Worm (Caenorhabditis elegans): ENCODE data around the gene mab-7.

Gene mab-7

DNA sequence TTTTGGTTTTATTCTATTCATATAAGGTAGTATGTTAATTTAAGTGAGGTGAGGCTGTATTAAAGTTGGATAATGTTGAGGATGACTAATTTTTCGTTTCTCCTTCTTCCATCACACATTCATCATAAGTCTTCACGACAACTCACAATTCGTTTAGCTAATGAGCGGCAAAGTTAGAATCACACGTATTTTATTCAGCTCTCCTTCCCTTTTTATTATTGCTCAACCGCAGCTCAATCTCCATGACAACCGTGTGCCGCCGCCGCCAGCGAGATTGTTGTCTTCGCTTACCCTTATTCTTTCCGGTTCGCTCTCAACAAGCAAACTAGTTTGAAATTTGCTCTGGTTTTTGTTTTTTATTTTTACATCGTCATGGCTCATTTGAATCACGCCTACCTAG, 17.5 kb downstream of the mab-7 start, which contains the start of gene ZC13.2:
TSS of gene ZC13.2 (plus strand) at position 301 of the 400 bp plus-strand sequence.
- TF ChIP-seq atf-7 (tag; optimal IDR thresholded peaks at IDR 0.05) (no peak), him-1 (tag; optimal IDR thresholded peaks at IDR 0.05) (no peak), chd-7 (tag; optimal IDR thresholded peaks at IDR 0.05) (no peak), ztf-18 (tag; optimal IDR thresholded peaks at IDR 0.05) (no peak), lir-1 (GFP tag; conservative IDR thresholded peaks at IDR 0.05) (no peak), egl-44 (GFP tag; IDR thresholded peaks at IDR 0.05) (no peak), gei-17 (GFP tag; optimal IDR thresholded peaks at IDR 0.05) (no peak), snpc-1.3 (tag; optimal IDR thresholded peaks at IDR 0.05; ENCODE audit: insufficient read depth) (no peak), hlh-26 (GFP tag; conservative IDR thresholded peaks at IDR 0.05) (no peak), attf-6 (GFP tag; IDR thresholded peaks at IDR 0.05) (no peak)

DNA sequence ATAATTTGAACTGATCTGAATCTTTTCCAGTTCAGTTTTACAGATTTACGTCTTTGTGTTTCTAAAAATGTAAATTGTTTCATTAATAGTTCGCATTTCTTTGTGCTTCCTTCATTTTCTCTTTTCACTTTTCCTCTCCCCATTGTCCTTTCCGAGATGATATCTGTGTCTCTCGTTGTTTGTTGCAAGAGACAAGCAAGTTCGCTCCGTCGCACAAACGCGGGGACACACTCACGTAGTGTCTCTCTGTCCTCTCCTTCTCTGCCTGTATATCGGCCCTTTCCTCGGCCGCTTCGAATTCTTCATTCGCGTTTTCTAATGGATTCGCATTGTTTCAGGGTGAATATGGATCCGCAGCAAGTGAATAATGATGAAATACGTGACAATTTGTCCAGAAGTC, 20.9 kb downstream of the mab-7 start, which contains the start of gene ZC13.1:
TSS of gene ZC13.1 (plus strand) at position 305 of the 400 bp plus-strand sequence.
- TF ChIP-seq mes-4 (tag; optimal IDR thresholded peaks at IDR 0.05) (no peak), efl-1 (GFP tag; optimal IDR thresholded peaks at IDR 0.05) (no peak), hmg-1.2 (GFP tag; IDR thresholded peaks at IDR 0.05) (peak; percentile 50; the same call in 1 of the 2 replicates), pbrm-1 (GFP tag; IDR thresholded peaks at IDR 0.05) (0 out of 2 replicates have a peak, but pooled peaks have one; percentile 11), dox-1 (GFP tag; IDR thresholded peaks at IDR 0.05) (peak; percentile 74), attf-5 (GFP tag; optimal IDR thresholded peaks at IDR 0.05) (peak; percentile 51), nhr-80 (tag; optimal IDR thresholded peaks at IDR 0.05) (peak; percentile 66), cebp-1 (GFP tag; IDR thresholded peaks at IDR 0.05) (peak; percentile 38; the same call in 1 of the 2 replicates), cebp-1 (tag; optimal IDR thresholded peaks at IDR 0.05) (no peak), ceh-58 (GFP tag; IDR thresholded peaks at IDR 0.05) (no peak), ceh-27 (GFP tag; optimal IDR thresholded peaks at IDR 0.05) (peak; percentile 46), Y56A3A.18 (GFP tag; IDR thresholded peaks at IDR 0.05) (no peak), mcd-1 (GFP tag; IDR thresholded peaks at IDR 0.05) (peak; percentile 84), tbp1 (GFP tag; optimal IDR thresholded peaks at IDR 0.05) (no peak), F23B12.7 (tag; optimal IDR thresholded peaks at IDR 0.05; ENCODE audit: insufficient read depth) (peak; percentile 65), ZK185.1 (tag; optimal IDR thresholded peaks at IDR 0.05; ENCODE audit: poor library complexity, severe bottlenecking) (peak; percentile 12), xnd-1 (tag; optimal IDR thresholded peaks at IDR 0.05) (no peak), ekl-4 (GFP tag; IDR thresholded peaks at IDR 0.05) (0 out of 2 replicates have a peak, but pooled peaks have one; percentile 8), C06A6.2 (GFP tag; conservative IDR thresholded peaks at IDR 0.05) (no peak), F52B5.7 (tag; optimal IDR thresholded peaks at IDR 0.05) (no peak), hlh-12 (tag; optimal IDR thresholded peaks at IDR 0.05) (no peak), T26A5.8 (tag; optimal IDR thresholded peaks at IDR 0.05) (no peak), K12H6.12 (tag; optimal IDR thresholded peaks at IDR 0.05) (peak; percentile 0), F39B2.1 (GFP tag; IDR thresholded peaks at IDR 0.05) (no peak), fkh-3 (tag; optimal IDR thresholded peaks at IDR 0.05) (no peak), bed-1 (GFP tag; IDR thresholded peaks at IDR 0.05) (no peak), lin-54 (GFP tag; optimal IDR thresholded peaks at IDR 0.05) (no peak)

DNA sequence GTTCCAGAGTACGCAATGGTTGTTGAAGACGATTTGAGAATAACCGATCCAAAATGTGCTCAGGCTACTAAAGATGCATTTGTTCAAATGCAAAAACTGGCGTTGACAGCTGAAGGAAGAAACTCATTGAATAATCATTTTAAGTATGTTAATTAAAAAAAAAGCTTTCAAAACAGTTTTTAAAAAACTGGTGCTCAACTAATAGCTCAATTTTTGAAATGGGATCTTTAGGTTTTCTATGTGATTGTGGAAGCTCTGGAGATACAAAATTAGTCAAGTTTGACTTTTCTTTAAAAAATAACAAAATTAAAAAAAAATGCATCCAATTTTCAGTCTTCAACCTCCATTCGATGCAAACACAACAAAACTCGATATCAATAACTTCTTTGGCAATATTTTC, 24.2 kb downstream of the mab-7 start:
- TF ChIP-seq ceh-91 (GFP tag; IDR thresholded peaks at IDR 0.05) (no peak), Y53F4B.3 (GFP tag; IDR thresholded peaks at IDR 0.05) (no peak), dox-1 (GFP tag; IDR thresholded peaks at IDR 0.05) (no peak), D2030.7 (GFP tag; IDR thresholded peaks at IDR 0.05) (no peak), rec-8 (tag; optimal IDR thresholded peaks at IDR 0.05) (no peak)
